Fruit fly (Drosophila melanogaster): Measurements from ENCODE around the gene CG32801.

Gene CG32801

DNA sequence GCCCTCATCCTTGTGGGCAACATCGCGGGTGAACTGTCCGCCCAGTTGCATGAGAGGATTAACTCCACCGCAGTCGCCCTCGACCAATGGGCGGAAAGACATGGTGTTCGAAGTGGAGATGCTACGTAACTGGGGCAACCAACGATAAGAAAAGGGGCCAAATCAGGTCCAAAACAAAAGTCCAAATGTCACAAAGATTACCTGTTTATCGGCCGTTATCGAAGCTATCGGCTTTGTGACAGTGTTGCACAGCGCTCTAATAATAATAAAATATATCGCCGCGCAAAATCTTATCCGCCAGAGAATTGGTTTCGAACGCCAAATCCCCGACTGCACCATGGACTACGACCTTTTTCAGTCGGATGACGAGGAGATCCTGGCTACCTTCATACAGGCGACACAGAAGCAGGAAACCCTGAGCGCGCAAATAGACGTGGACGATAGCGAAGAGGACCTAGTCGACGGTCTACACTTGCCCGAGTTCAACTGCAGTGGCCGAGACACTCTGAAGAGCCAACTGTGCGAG lies 34.3 kb downstream of the CG32801 start, which contains the start of the genes CG14803 and Pex5:
CG14803 (plus strand) TSS at position 285 of the 526 bp plus-strand sequence.
Pex5 (minus strand) TSS at position 476 of the 526 bp plus-strand sequence.
- no peak for TF ChIP-seq dmrt93B (GFP tag; optimal IDR thresholded peaks at IDR 0.05)
- no peak for TF ChIP-seq CrebA (GFP tag; optimal IDR thresholded peaks at IDR 0.05; ENCODE audit: borderline replicate concordance)
- no peak for TF ChIP-seq jim (GFP tag; optimal IDR thresholded peaks at IDR 0.05)
- TF ChIP-seq Sp1 (GFP tag; optimal IDR thresholded peaks at IDR 0.05) = peak; percentile 23
- no peak for TF ChIP-seq woc (GFP tag; optimal IDR thresholded peaks at IDR 0.05)
- no peak for TF ChIP-seq CG9705 (GFP tag; optimal IDR thresholded peaks at IDR 0.05)
- no peak for TF ChIP-seq Rel (GFP tag; optimal IDR thresholded peaks at IDR 0.05)
- TF ChIP-seq Rel (tag; optimal IDR thresholded peaks at IDR 0.05) = peak; percentile 37
- TF ChIP-seq h (GFP tag; optimal IDR thresholded peaks at IDR 0.05) = no peak
- TF ChIP-seq N (GFP tag; optimal IDR thresholded peaks at IDR 0.05) = no peak
- TF ChIP-seq HLH106 (tag; optimal IDR thresholded peaks at IDR 0.05) = no peak
- TF ChIP-seq foxo (GFP tag; optimal IDR thresholded peaks at IDR 0.05) = no peak
- peak; percentile 16 for TF ChIP-seq psq (GFP tag; optimal IDR thresholded peaks at IDR 0.05)
- no peak for TF ChIP-seq sage (GFP tag; optimal IDR thresholded peaks at IDR 0.05)
- no peak for TF ChIP-seq Dfd (GFP tag; optimal IDR thresholded peaks at IDR 0.05)

DNA sequence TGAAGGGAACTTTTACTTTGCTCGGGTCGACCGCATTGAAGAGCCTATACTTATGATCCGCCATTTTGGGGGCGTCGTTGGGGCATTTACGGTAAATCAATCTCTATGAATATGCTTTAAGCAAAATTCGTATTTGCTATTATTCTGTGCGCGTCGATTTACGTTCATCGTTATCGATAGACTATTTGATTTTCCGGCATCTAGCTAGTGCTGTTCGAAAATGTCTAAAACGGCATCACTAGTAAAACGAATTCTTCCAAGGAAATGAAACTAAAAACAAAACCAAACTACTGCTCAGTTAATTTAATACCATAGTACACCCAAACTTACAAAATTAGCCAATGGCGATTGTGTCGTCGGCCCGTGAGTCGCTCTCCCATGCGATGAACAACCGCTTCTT lies 37.3 kb downstream of the CG32801 start, which contains the start of the genes Gcna and MED18:
Gcna (minus strand) TSS at position 163 of the 400 bp plus-strand sequence.
MED18 (plus strand) TSS at position 237 of the 400 bp plus-strand sequence.
- TF ChIP-seq Jra (GFP tag; optimal IDR thresholded peaks at IDR 0.05) (no peak), Myc (optimal IDR thresholded peaks at IDR 0.05) (peak; percentile 56)

DNA sequence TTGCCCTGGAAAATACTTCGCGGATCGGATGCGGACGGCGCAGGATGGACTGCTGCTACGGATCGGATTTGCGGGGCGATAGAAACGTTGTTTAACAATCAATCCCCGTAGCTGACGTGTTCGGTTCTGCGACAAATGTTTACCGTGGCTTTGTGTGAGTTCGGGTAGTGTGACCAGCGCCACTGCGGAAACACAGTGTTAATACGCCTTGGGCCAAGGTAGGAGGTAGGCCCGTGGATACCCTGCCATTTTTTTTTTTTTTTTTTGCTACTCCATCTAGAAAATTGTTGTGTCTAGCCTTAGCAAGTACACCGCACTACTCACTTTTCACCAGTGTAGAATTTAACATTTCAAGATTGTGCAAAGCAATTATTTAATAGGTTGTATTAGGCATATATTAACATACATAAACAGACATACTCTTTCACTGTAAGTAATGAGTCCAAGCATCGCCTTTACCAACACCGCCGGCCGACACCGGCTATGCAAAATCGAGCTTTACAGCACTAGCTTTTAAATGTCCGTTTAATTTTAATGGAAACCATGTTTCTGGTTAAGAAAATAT lies 41.3 kb downstream of the CG32801 start, which contains the start of gene deltaCOP:
deltaCOP (minus strand) TSS at position 171 of the 565 bp plus-strand sequence.
- TF ChIP-seq Hr78 (GFP tag; optimal IDR thresholded peaks at IDR 0.05) (no peak), br (GFP tag; optimal IDR thresholded peaks at IDR 0.05) (peak; percentile 89), Sp1 (GFP tag; optimal IDR thresholded peaks at IDR 0.05) (peak; percentile 72), Vsx2 (GFP tag; optimal IDR thresholded peaks at IDR 0.05; ENCODE audit: partially characterized antibody) (no peak), rgr (GFP tag; optimal IDR thresholded peaks at IDR 0.05) (peak; percentile 91), dmrt93B (GFP tag; optimal IDR thresholded peaks at IDR 0.05) (no peak), CG9705 (GFP tag; optimal IDR thresholded peaks at IDR 0.05) (peak; percentile 51), woc (GFP tag; optimal IDR thresholded peaks at IDR 0.05) (peak; percentile 97), GATAd (GFP tag; optimal IDR thresholded peaks at IDR 0.05) (no peak), HLH106 (tag; optimal IDR thresholded peaks at IDR 0.05) (peak; percentile 81), jim (GFP tag; optimal IDR thresholded peaks at IDR 0.05) (no peak), sage (GFP tag; optimal IDR thresholded peaks at IDR 0.05) (no peak), N (GFP tag; optimal IDR thresholded peaks at IDR 0.05) (no peak), Myc (optimal IDR thresholded peaks at IDR 0.05) (peak; percentile 40), Dfd (GFP tag; optimal IDR thresholded peaks at IDR 0.05) (no peak), Dif (GFP tag; optimal IDR thresholded peaks at IDR 0.05; ENCODE audit: partially characterized antibody) (no peak), Hr83 (GFP tag; optimal IDR thresholded peaks at IDR 0.05; ENCODE audit: poor library complexity, severe bottlenecking) (peak; percentile 56), Mio (GFP tag; optimal IDR thresholded peaks at IDR 0.05) (peak; percentile 39), pan (optimal IDR thresholded peaks at IDR 0.05) (no peak), dl (GFP tag; optimal IDR thresholded peaks at IDR 0.05; ENCODE audit: insufficient read depth in 1 of 2, partially characterized antibody in 2 of 2) (no peak), h (GFP tag; optimal IDR thresholded peaks at IDR 0.05) (peak; percentile 93), CrebA (GFP tag; optimal IDR thresholded peaks at IDR 0.05; ENCODE audit: borderline replicate concordance) (no peak), OdsH (GFP tag; optimal IDR thresholded peaks at IDR 0.05) (peak; percentile 87), brk (GFP tag; optimal IDR thresholded peaks at IDR 0.05) (no peak), foxo (GFP tag; optimal IDR thresholded peaks at IDR 0.05) (peak; percentile 19 to 92), Abd-B (GFP tag; optimal IDR thresholded peaks at IDR 0.05) (no peak), Hnf4 (GFP tag; optimal IDR thresholded peaks at IDR 0.05) (no peak), Jra (GFP tag; optimal IDR thresholded peaks at IDR 0.05) (no peak), ey (GFP tag; optimal IDR thresholded peaks at IDR 0.05) (peak; percentile 91), CG32264 (GFP tag; optimal IDR thresholded peaks at IDR 0.05) (peak; percentile 53), Rel (GFP tag; optimal IDR thresholded peaks at IDR 0.05) (no peak), Rel (tag; optimal IDR thresholded peaks at IDR 0.05) (peak; percentile 65), lola (GFP tag; optimal IDR thresholded peaks at IDR 0.05) (no peak), usp (GFP tag; optimal IDR thresholded peaks at IDR 0.05) (no peak), psq (GFP tag; optimal IDR thresholded peaks at IDR 0.05) (peak; percentile 82), dsf (GFP tag; optimal IDR thresholded peaks at IDR 0.05; ENCODE audit: borderline replicate concordance) (no peak), fru (GFP tag; optimal IDR thresholded peaks at IDR 0.05) (no peak), sv (GFP tag; optimal IDR thresholded peaks at IDR 0.05) (peak; percentile 79), tai (GFP tag; optimal IDR thresholded peaks at IDR 0.05) (no peak)

All from whole organism, wandering third instar larva.